Fruit fly (Drosophila melanogaster) whole organism, embryonic: ENCODE results near the gene CG9522.
A peak's percentile ranks its signal among the peaks of the same experiment; 100 is the strongest.

Experiments
- Ada2b ChIP-seq: fragments of 200-800 bp; sonication (Bioruptor generic); IDR thresholded peaks from 2 replicates; pipeline ENCODE4 v1.3.6; 2022; ENCODE audit warnings: missing biosample characterization, missing genetic modification characterization
- Antp ChIP-seq: fragments of 200-800 bp; sonication (Bioruptor generic); optimal IDR thresholded peaks from 3 replicates; lab custom pipeline; 2016; ENCODE audit warnings: missing biosample characterization, missing genetic modification characterization
- CG10274 ChIP-seq: fragments of 200-800 bp; sonication (Bioruptor generic); optimal IDR thresholded peaks from 3 replicates; lab custom pipeline; 2017; ENCODE audit warnings: missing biosample characterization, mild to moderate bottlenecking, missing genetic modification characterization
- CG10462 ChIP-seq: fragments of 200-800 bp; sonication (Bioruptor generic); optimal IDR thresholded peaks from 2 replicates; lab custom pipeline; 2016; ENCODE audit warnings: missing biosample characterization, missing genetic modification characterization
- CG11695 ChIP-seq: fragments of 200-800 bp; sonication (Bioruptor generic); IDR thresholded peaks from 3 replicates; pipeline ENCODE4 v1.3.6; 2022; ENCODE audit warnings: missing biosample characterization, missing genetic modification characterization
- CG11723 ChIP-seq: fragments of 200-800 bp; sonication (Bioruptor generic); optimal IDR thresholded peaks from 2 replicates; lab custom pipeline; 2017; ENCODE audit warnings: missing biosample characterization, mild to moderate bottlenecking, missing genetic modification characterization
- CG13123 ChIP-seq: fragments of 200-800 bp; sonication (Bioruptor generic); optimal IDR thresholded peaks from 2 replicates; lab custom pipeline; 2016; ENCODE audit warnings: missing biosample characterization, missing genetic modification characterization
- CG14965 ChIP-seq: fragments of 200-800 bp; sonication (Bioruptor generic); optimal IDR thresholded peaks from 2 replicates; lab custom pipeline; 2016; ENCODE audit warnings: missing biosample characterization, missing genetic modification characterization, borderline replicate concordance
- CG15514 ChIP-seq: fragments of 200-800 bp; sonication (Bioruptor generic); optimal IDR thresholded peaks from 3 replicates; lab custom pipeline; 2017; ENCODE audit warnings: missing biosample characterization, missing genetic modification characterization, mild to moderate bottlenecking, moderate library complexity, missing genetic modification reagents
- CG1647 ChIP-seq: fragments of 200-800 bp; sonication (Bioruptor generic); optimal IDR thresholded peaks from 3 replicates; lab custom pipeline; 2016; ENCODE audit warnings: missing biosample characterization, missing genetic modification characterization
- CG17385 ChIP-seq: fragments of 200-800 bp; sonication (Bioruptor generic); optimal IDR thresholded peaks from 3 replicates; lab custom pipeline; 2018; ENCODE audit warnings: missing biosample characterization, mild to moderate bottlenecking, missing genetic modification characterization
- CG18476 ChIP-seq: fragments of 200-800 bp; sonication (Bioruptor generic); optimal IDR thresholded peaks from 2 replicates; lab custom pipeline; 2016; ENCODE audit warnings: missing biosample characterization, mild to moderate bottlenecking, missing genetic modification characterization
- CG31441 ChIP-seq: fragments of 200-800 bp; sonication (Bioruptor generic); IDR thresholded peaks from 2 replicates; pipeline ENCODE4 v1.3.6; 2022; ENCODE audit warnings: missing biosample characterization, missing genetic modification characterization
- CG32767 ChIP-seq: fragments of 200-800 bp; sonication (Bioruptor generic); IDR thresholded peaks from 2 replicates; pipeline ENCODE4 v1.3.6; 2022; ENCODE audit warnings: missing biosample characterization, missing genetic modification characterization
- CG3281 ChIP-seq: fragments of 200-800 bp; sonication (Bioruptor generic); optimal IDR thresholded peaks from 3 replicates; lab custom pipeline; 2017; ENCODE audit warnings: missing biosample characterization, mild to moderate bottlenecking, missing genetic modification characterization
- CG4404 ChIP-seq: fragments of 200-800 bp; sonication (Bioruptor generic); IDR thresholded peaks from 2 replicates; pipeline ENCODE4 v1.3.6; 2022; ENCODE audit warnings: missing biosample characterization, missing genetic modification characterization
- CG4424 ChIP-seq: fragments of 200-800 bp; sonication (Bioruptor generic); optimal IDR thresholded peaks from 3 replicates; lab custom pipeline; 2016; ENCODE audit warnings: missing biosample characterization, missing genetic modification characterization
- CG6683 ChIP-seq: fragments of 200-800 bp; sonication (Bioruptor generic); optimal IDR thresholded peaks from 2 replicates; lab custom pipeline; 2017; ENCODE audit warnings: missing biosample characterization, mild to moderate bottlenecking, missing genetic modification characterization, missing genetic modification reagents
- CG7786 ChIP-seq: fragments of 200-800 bp; sonication (Bioruptor generic); optimal IDR thresholded peaks from 2 replicates; lab custom pipeline; 2016; ENCODE audit warnings: missing biosample characterization, missing genetic modification characterization
- CG7839 ChIP-seq: fragments of 200-800 bp; sonication (Bioruptor generic); optimal IDR thresholded peaks from 3 replicates; lab custom pipeline; 2018; ENCODE audit warnings: missing biosample characterization, mild to moderate bottlenecking, missing genetic modification characterization, moderate library complexity
- CG7987 ChIP-seq: fragments of 200-800 bp; sonication (Bioruptor generic); optimal IDR thresholded peaks from 2 replicates; lab custom pipeline; 2018; ENCODE audit warnings: missing biosample characterization, mild to moderate bottlenecking, missing genetic modification characterization, moderate library complexity
- CG8359 ChIP-seq: fragments of 200-800 bp; sonication (Bioruptor generic); optimal IDR thresholded peaks from 2 replicates; lab custom pipeline; 2017; ENCODE audit warnings: missing biosample characterization, mild to moderate bottlenecking, missing genetic modification characterization, borderline replicate concordance
- CG9727 ChIP-seq: fragments of 200-800 bp; sonication (Bioruptor generic); optimal IDR thresholded peaks from 3 replicates; lab custom pipeline; 2017; ENCODE audit warnings: missing biosample characterization, mild to moderate bottlenecking, missing genetic modification characterization
- CoRest ChIP-seq: fragments of 200-800 bp; sonication (Bioruptor generic); optimal IDR thresholded peaks from 3 replicates; lab custom pipeline; 2018; ENCODE audit warnings: missing biosample characterization, mild to moderate bottlenecking, missing genetic modification characterization, moderate library complexity
- D19A ChIP-seq: fragments of 200-800 bp; optimal IDR thresholded peaks from 3 replicates; lab custom pipeline; 2019; ENCODE audit warnings: missing biosample characterization, mild to moderate bottlenecking, missing genetic modification characterization, moderate library complexity
- Fer2 ChIP-seq: fragments of 200-800 bp; sonication (Bioruptor generic); optimal IDR thresholded peaks from 2 replicates; lab custom pipeline; 2018; ENCODE audit warnings: missing biosample characterization, mild to moderate bottlenecking, missing genetic modification characterization, moderate library complexity
- Fer3 ChIP-seq: fragments of 200-800 bp; sonication (Bioruptor generic); optimal IDR thresholded peaks from 2 replicates; lab custom pipeline; 2018; ENCODE audit warnings: missing biosample characterization, mild to moderate bottlenecking, missing genetic modification characterization, moderate library complexity
- HLH4C ChIP-seq: fragments of 200-800 bp; sonication (Bioruptor generic); IDR thresholded peaks from 3 replicates; pipeline ENCODE4 v1.3.6; 2022; ENCODE audit warnings: missing biosample characterization, missing genetic modification characterization; ENCODE audit not compliant: partially characterized antibody
- Mes4 ChIP-seq: fragments of 200-800 bp; sonication (Bioruptor generic); optimal IDR thresholded peaks from 2 replicates; lab custom pipeline; 2016; ENCODE audit warnings: missing biosample characterization, missing genetic modification characterization
- Sin3A ChIP-seq: fragments of >200 bp; optimal IDR thresholded peaks from 2 replicates; lab custom pipeline; 2018
- bcd ChIP-seq: fragments of 200-800 bp; sonication (Bioruptor generic); optimal IDR thresholded peaks from 2 replicates; lab custom pipeline; 2017; ENCODE audit warnings: missing biosample characterization, mild to moderate bottlenecking, missing genetic modification characterization
- cato ChIP-seq: fragments of 200-800 bp; sonication (Bioruptor generic); optimal IDR thresholded peaks from 2 replicates; lab custom pipeline; 2016; ENCODE audit warnings: missing biosample characterization, missing genetic modification characterization, borderline replicate concordance
- ci ChIP-seq: fragments of 200-800 bp; sonication (Bioruptor generic); IDR thresholded peaks from 3 replicates; pipeline ENCODE4 v1.3.6; 2022; ENCODE audit warnings: missing biosample characterization, missing genetic modification characterization
- cwo ChIP-seq: fragments of 200-800 bp; sonication (Bioruptor generic); optimal IDR thresholded peaks from 3 replicates; lab custom pipeline; 2017; ENCODE audit warnings: missing biosample characterization, missing genetic modification characterization, mild to moderate bottlenecking, moderate library complexity, missing genetic modification reagents
- fd64A ChIP-seq: fragments of 200-800 bp; sonication (Bioruptor generic); optimal IDR thresholded peaks from 3 replicates; lab custom pipeline; 2018; ENCODE audit warnings: missing biosample characterization, mild to moderate bottlenecking, missing genetic modification characterization
- hkb ChIP-seq, 2 experiments: fragments of 200-800 bp in 1 of 2; fragments of >200 bp in 1 of 2; sonication (Bioruptor generic) in 1 of 2; IDR thresholded peaks in 1 of 2; optimal IDR thresholded peaks in 1 of 2; 2 replicates each; pipeline versions ENCODE4 v1.3.6 to Lab custom; 2017 to 2022; ENCODE audit warnings: missing biosample characterization in 1 of 2, missing genetic modification characterization in 1 of 2
- kah ChIP-seq: fragments of 200-800 bp; sonication (Bioruptor generic); optimal IDR thresholded peaks from 2 replicates; lab custom pipeline; 2018; ENCODE audit warnings: missing biosample characterization, mild to moderate bottlenecking, missing genetic modification characterization
- maf-S ChIP-seq: fragments of 200-800 bp; sonication (Bioruptor generic); optimal IDR thresholded peaks from 2 replicates; lab custom pipeline; 2016; ENCODE audit warnings: missing biosample characterization, missing genetic modification characterization
- nerfin-1 ChIP-seq: fragments of 200-800 bp; sonication (Bioruptor generic); optimal IDR thresholded peaks from 3 replicates; lab custom pipeline; 2019; ENCODE audit warnings: missing biosample characterization, mild to moderate bottlenecking, missing genetic modification characterization, moderate library complexity
- onecut ChIP-seq: fragments of 200-800 bp; sonication (Bioruptor generic); IDR thresholded peaks from 2 replicates; pipeline ENCODE4 v1.3.6; 2022; ENCODE audit warnings: missing biosample characterization, missing genetic modification characterization
- pan ChIP-seq, 4 experiments: fragments of >200 bp in 3 of 4; fragments of 200-800 bp in 1 of 4; sonication (Bioruptor generic) in 1 of 4; optimal IDR thresholded peaks in 3 of 4; IDR thresholded peaks in 1 of 4; 2 replicates each; pipeline versions ENCODE4 v1.3.6 to Lab custom; 2017 to 2022; ENCODE audit warnings: missing biosample characterization in 2 of 4, missing genetic modification characterization in 2 of 4, mixed read lengths in 1 of 4
- pb ChIP-seq: fragments of 200-800 bp; sonication (Bioruptor generic); optimal IDR thresholded peaks from 3 replicates; lab custom pipeline; 2016; ENCODE audit warnings: missing biosample characterization, missing genetic modification characterization
- phol ChIP-seq: fragments of 200-800 bp; sonication (Bioruptor generic); optimal IDR thresholded peaks from 3 replicates; lab custom pipeline; 2018; ENCODE audit warnings: missing biosample characterization, mild to moderate bottlenecking, missing genetic modification characterization, moderate library complexity
- prd ChIP-seq, 3 experiments: fragments of >200 bp in 2 of 3; fragments of 200-800 bp in 1 of 3; sonication (Bioruptor generic) in 1 of 3; optimal IDR thresholded peaks in 2 of 3; IDR thresholded peaks in 1 of 3; 2 replicates in 2 of 3; 3 replicates in 1 of 3; pipeline versions ENCODE4 v1.3.6 to Lab custom; 2017 to 2022; ENCODE audit warnings: missing biosample characterization in 1 of 3, missing genetic modification characterization in 1 of 3
- psq ChIP-seq: fragments of 200-800 bp; sonication (Bioruptor generic); optimal IDR thresholded peaks from 2 replicates; lab custom pipeline; 2017; ENCODE audit warnings: missing biosample characterization, missing genetic modification characterization
- sisA ChIP-seq: fragments of 200-800 bp; sonication (Bioruptor generic); IDR thresholded peaks from 2 replicates; pipeline ENCODE4 v1.3.6; 2022; ENCODE audit warnings: missing biosample characterization, missing genetic modification characterization
- sqz ChIP-seq: fragments of 200-800 bp; sonication (Bioruptor generic); optimal IDR thresholded peaks from 3 replicates; lab custom pipeline; 2018; ENCODE audit warnings: missing biosample characterization, mild to moderate bottlenecking, missing genetic modification characterization
- tap ChIP-seq: fragments of 200-800 bp; optimal IDR thresholded peaks from 3 replicates; lab custom pipeline; 2019; ENCODE audit warnings: missing biosample characterization, mild to moderate bottlenecking, missing genetic modification characterization, moderate library complexity

The CG9522 gene

dm6 chrX:14832562-14833303 is 15.9 kb downstream of the CG9522 start, which contains the start of gene CG14411:
TSS of gene CG14411 (plus strand) at chrX:14832647.
- no peak for TF ChIP-seq tap (tag; lab: Kevin White, UChicago)
- no peak for TF ChIP-seq Antp (GFP tag; lab: Kevin White, UChicago)
- no peak for TF ChIP-seq nerfin-1 (tag; lab: Kevin White, UChicago)
- TF ChIP-seq fd64A (GFP tag; lab: Kevin White, UChicago): no peak
- no peak for TF ChIP-seq phol (tag; lab: Kevin White, UChicago)
- no peak for TF ChIP-seq CG11695
- TF ChIP-seq prd (optimal IDR thresholded peaks at IDR 0.05; lab: Kevin White, UChicago): no peak
- no peak for TF ChIP-seq prd (GFP tag; IDR thresholded peaks at IDR 0.05; lab: Robert Waterston, UW)
- TF ChIP-seq ci (GFP tag; lab: Robert Waterston, UW): no peak
- TF ChIP-seq psq: no peak
- TF ChIP-seq sqz: no peak
- no peak for TF ChIP-seq CG14965 (GFP tag; lab: Kevin White, UChicago)
- no peak for TF ChIP-seq CG10274 (GFP tag; lab: Kevin White, UChicago)
- no peak for TF ChIP-seq CG3281 (GFP tag; lab: Kevin White, UChicago)
- TF ChIP-seq sisA (GFP tag; lab: Robert Waterston, UW): no peak
- no peak for TF ChIP-seq bcd (GFP tag; lab: Kevin White, UChicago)
- no peak for TF ChIP-seq CG4424 (GFP tag; lab: Kevin White, UChicago)
- no peak for TF ChIP-seq CG31441 (GFP tag; lab: Robert Waterston, UW)
- no peak for TF ChIP-seq HLH4C (GFP tag; lab: Robert Waterston, UW)
- no peak for TF ChIP-seq onecut
- no peak for TF ChIP-seq maf-S (GFP tag; lab: Kevin White, UChicago)
- no peak for TF ChIP-seq D19A (tag; lab: Kevin White, UChicago)
- no peak for TF ChIP-seq pb
- TF ChIP-seq cato (GFP tag; lab: Kevin White, UChicago): no peak
- TF ChIP-seq Fer3 (tag; lab: Kevin White, UChicago): no peak
- TF ChIP-seq CG18476 (GFP tag; lab: Kevin White, UChicago): no peak
- no peak for TF ChIP-seq Ada2b (GFP tag; lab: Robert Waterston, UW)
- TF ChIP-seq CG13123: no peak
- TF ChIP-seq CG8359: no peak
- TF ChIP-seq CG9727 (GFP tag; lab: Kevin White, UChicago): no peak
- TF ChIP-seq CG4404 (GFP tag; lab: Robert Waterston, UW): no peak
- TF ChIP-seq CG10462 (GFP tag; lab: Kevin White, UChicago): no peak
- no peak for TF ChIP-seq Fer2
- peak; percentile 25 for TF ChIP-seq CG15514 (GFP tag; lab: Kevin White, UChicago)
- no peak for TF ChIP-seq CG17385 (GFP tag; lab: Kevin White, UChicago)
- TF ChIP-seq CG11723 (GFP tag; lab: Kevin White, UChicago): no peak
- TF ChIP-seq pan (optimal IDR thresholded peaks at IDR 0.05; lab: Kevin White, UChicago): no peak
- TF ChIP-seq pan (GFP tag; optimal IDR thresholded peaks at IDR 0.05 in 1 of 2, IDR thresholded peaks at IDR 0.05 in 1 of 2): no peak
- TF ChIP-seq CG7839 (tag; lab: Kevin White, UChicago): no peak
- TF ChIP-seq hkb (optimal IDR thresholded peaks at IDR 0.05; lab: Kevin White, UChicago): no peak
- no peak for TF ChIP-seq hkb (GFP tag; IDR thresholded peaks at IDR 0.05; lab: Robert Waterston, UW)
- TF ChIP-seq kah (GFP tag; lab: Kevin White, UChicago): no peak
- no peak for TF ChIP-seq CG32767 (GFP tag; lab: Robert Waterston, UW)
- no peak for TF ChIP-seq Mes4 (GFP tag; lab: Kevin White, UChicago)
- TF ChIP-seq Sin3A (lab: Kevin White, UChicago): peak; percentile 29
- no peak for TF ChIP-seq CG7987 (GFP tag; lab: Kevin White, UChicago)
- no peak for TF ChIP-seq CG7786 (GFP tag; lab: Kevin White, UChicago)
- TF ChIP-seq CoRest (tag; lab: Kevin White, UChicago): no peak
- no peak for TF ChIP-seq CG6683
- TF ChIP-seq CG1647 (GFP tag; lab: Kevin White, UChicago): no peak
- TF ChIP-seq cwo (GFP tag; lab: Kevin White, UChicago): no peak
